Worm (Caenorhabditis elegans): Measurements from ENCODE around the gene Y66D12A.30.

Y66D12A.30 gene

ce11 chrIII:11567837-11568236 is 41.8 kb upstream of the Y66D12A.30 start, which contains the start of gene psme-3:
Gene psme-3, plus strand, starts transcription at chrIII:11568137.
- no peak for TF ChIP-seq ztf-1 (GFP tag; conservative IDR thresholded peaks at IDR 0.05)
- no peak for TF ChIP-seq nhr-25 (tag; optimal IDR thresholded peaks at IDR 0.05)

- TF ChIP-seq sem-4 (tag; optimal IDR thresholded peaks at IDR 0.05) (no peak), unc-55 (GFP tag; optimal IDR thresholded peaks at IDR 0.05) (no peak), ztf-4 (tag; optimal IDR thresholded peaks at IDR 0.05) (no peak), ZK546.5 (tag; optimal IDR thresholded peaks at IDR 0.05) (no peak), unc-39 (tag; optimal IDR thresholded peaks at IDR 0.05) (no peak), nhr-237 (tag; optimal IDR thresholded peaks at IDR 0.05) (no peak), lin-13 (GFP tag; optimal IDR thresholded peaks at IDR 0.05) (no peak), blmp-1 (tag; optimal IDR thresholded peaks at IDR 0.05; ENCODE audit: insufficient read depth) (no peak), F13H6.1 (tag; optimal IDR thresholded peaks at IDR 0.05) (no peak)
These were observed 35.7 kb upstream of the Y66D12A.30 start, which contains the start of gene Y66D12A.8 for ce11 chrIII:11573921-11574320. Gene Y66D12A.8, plus strand, starts transcription at chrIII:11574221.

ce11 chrIII:11579380-11579779 is 30.3 kb upstream of the Y66D12A.30 start:
- no peak for TF ChIP-seq unc-62 (GFP tag; optimal IDR thresholded peaks at IDR 0.05)
- TF ChIP-seq gmeb-1 (tag; optimal IDR thresholded peaks at IDR 0.05) = no peak
- TF ChIP-seq snpc-4 (tag; optimal IDR thresholded peaks at IDR 0.05) = no peak
- no peak for TF ChIP-seq nhr-129 (tag; optimal IDR thresholded peaks at IDR 0.05)
- no peak for TF ChIP-seq dmd-4 (tag; optimal IDR thresholded peaks at IDR 0.05)
- TF ChIP-seq ceh-82 (tag; optimal IDR thresholded peaks at IDR 0.05) = no peak
- no peak for TF ChIP-seq lsy-2 (tag; optimal IDR thresholded peaks at IDR 0.05)
- TF ChIP-seq nhr-237 (tag; optimal IDR thresholded peaks at IDR 0.05) = no peak

- TF ChIP-seq crh-2 (tag; optimal IDR thresholded peaks at IDR 0.05) (peak; percentile 5), unc-55 (GFP tag; optimal IDR thresholded peaks at IDR 0.05) (peak; percentile 61), unc-39 (tag; optimal IDR thresholded peaks at IDR 0.05) (no peak), Y55F3AM.14 (GFP tag; optimal IDR thresholded peaks at IDR 0.05) (no peak), lin-13 (GFP tag; optimal IDR thresholded peaks at IDR 0.05) (peak; percentile 30), gmeb-1 (tag; optimal IDR thresholded peaks at IDR 0.05) (peak; percentile 88), ceh-82 (tag; optimal IDR thresholded peaks at IDR 0.05) (no peak), peb-1 (tag; optimal IDR thresholded peaks at IDR 0.05) (no peak), dmd-4 (tag; optimal IDR thresholded peaks at IDR 0.05) (no peak), lsy-2 (tag; optimal IDR thresholded peaks at IDR 0.05) (peak in 1 of 2 experiments; percentile 54), nhr-10 (tag; optimal IDR thresholded peaks at IDR 0.05) (no peak)
These were observed 29.2 kb upstream of the Y66D12A.30 start, which contains the start of gene Y66D12A.7 for ce11 chrIII:11580428-11580885. Gene Y66D12A.7, minus strand, starts transcription at chrIII:11580478.

ce11 chrIII:11581372-11581771 is 28.3 kb upstream of the Y66D12A.30 start, which contains the start of the genes Y66D12A.6 and ceh-92:
Gene Y66D12A.6, minus strand, starts transcription at chrIII:11581402.
Gene ceh-92, plus strand, starts transcription at chrIII:11581600.
- TF ChIP-seq nhr-10 (tag; optimal IDR thresholded peaks at IDR 0.05) (no peak), lsy-2 (tag; optimal IDR thresholded peaks at IDR 0.05) (no peak), skn-1 (tag; optimal IDR thresholded peaks at IDR 0.05) (no peak), nhr-21 (tag; optimal IDR thresholded peaks at IDR 0.05) (no peak), elt-1 (tag; optimal IDR thresholded peaks at IDR 0.05) (no peak), nhr-77 (tag; optimal IDR thresholded peaks at IDR 0.05) (no peak), ZK546.5 (tag; optimal IDR thresholded peaks at IDR 0.05) (no peak), egl-27 (tag; optimal IDR thresholded peaks at IDR 0.05) (no peak), snpc-4 (tag; optimal IDR thresholded peaks at IDR 0.05) (no peak), mbf-1 (tag; optimal IDR thresholded peaks at IDR 0.05) (no peak), unc-62 (GFP tag; optimal IDR thresholded peaks at IDR 0.05) (no peak), nhr-12 (tag; optimal IDR thresholded peaks at IDR 0.05) (no peak), C34F6.9 (tag; optimal IDR thresholded peaks at IDR 0.05) (no peak), ztf-4 (tag; optimal IDR thresholded peaks at IDR 0.05) (no peak), lin-39 (tag; optimal IDR thresholded peaks at IDR 0.05) (no peak), ztf-1 (GFP tag; conservative IDR thresholded peaks at IDR 0.05) (no peak), mab-5 (tag; optimal IDR thresholded peaks at IDR 0.05) (no peak), lin-11 (tag; optimal IDR thresholded peaks at IDR 0.05) (no peak)

- TF ChIP-seq sma-9 (GFP tag; optimal IDR thresholded peaks at IDR 0.05) (no peak), sma-9 (tag; optimal IDR thresholded peaks at IDR 0.05) (no peak), nhr-237 (tag; optimal IDR thresholded peaks at IDR 0.05) (no peak), peb-1 (tag; optimal IDR thresholded peaks at IDR 0.05) (no peak), ama-1 (optimal IDR thresholded peaks at IDR 0.05) (no peak), skn-1 (tag; optimal IDR thresholded peaks at IDR 0.05) (no peak), mab-5 (tag; optimal IDR thresholded peaks at IDR 0.05) (no peak), ZK546.5 (tag; optimal IDR thresholded peaks at IDR 0.05) (no peak), C34F6.9 (tag; optimal IDR thresholded peaks at IDR 0.05) (no peak), ceh-82 (tag; optimal IDR thresholded peaks at IDR 0.05) (no peak), zag-1 (tag; optimal IDR thresholded peaks at IDR 0.05) (no peak), egl-27 (tag; optimal IDR thresholded peaks at IDR 0.05) (no peak)
These were observed 27.1 kb upstream of the Y66D12A.30 start for ce11 chrIII:11582569-11582968.
